Worm (Caenorhabditis elegans): ENCODE measurements around the gene B0336.7.

Gene B0336.7

DNA sequence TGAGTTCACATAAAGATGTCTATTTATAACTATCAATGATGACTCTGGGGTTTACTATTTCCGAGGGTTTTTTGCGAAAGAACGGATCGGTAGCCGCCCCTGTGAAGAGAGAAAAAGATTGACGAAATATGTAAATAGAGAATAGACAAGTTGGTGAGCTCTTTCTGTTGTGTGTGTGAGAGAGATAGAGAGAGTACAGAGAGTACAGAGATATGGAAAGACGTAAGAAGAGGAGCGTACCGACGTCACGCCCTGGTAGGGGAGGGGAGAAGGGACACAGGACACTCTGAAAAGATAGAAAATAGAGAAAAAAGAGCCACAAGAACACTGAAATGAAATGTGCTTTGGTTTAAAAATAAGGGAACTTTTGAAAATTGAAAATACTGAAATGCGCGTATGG, 8.9 kb downstream of the B0336.7 start:
- TF ChIP-seq nhr-41 (GFP tag; IDR thresholded peaks at IDR 0.05) (no peak), hlh-30 (tag; optimal IDR thresholded peaks at IDR 0.05; ENCODE audit: insufficient read depth) (peak; percentile 76), hlh-11 (tag; optimal IDR thresholded peaks at IDR 0.05) (peak; percentile 52), pqm-1 (tag; optimal IDR thresholded peaks at IDR 0.05) (no peak), ctbp-1 (GFP tag; IDR thresholded peaks at IDR 0.05) (peak; percentile 44; the same call in 1 of the 2 replicates), lir-3 (tag; optimal IDR thresholded peaks at IDR 0.05) (no peak), R02D3.7 (tag; optimal IDR thresholded peaks at IDR 0.05) (no peak), F37D6.2 (tag; optimal IDR thresholded peaks at IDR 0.05) (no peak), ceh-20 (GFP tag; IDR thresholded peaks at IDR 0.05) (no peak), mxl-3 (GFP tag; optimal IDR thresholded peaks at IDR 0.05) (no peak), lin-15B (tag; optimal IDR thresholded peaks at IDR 0.05) (no peak), dpl-1 (GFP tag; optimal IDR thresholded peaks at IDR 0.05) (peak; percentile 30), dve-1 (tag; optimal IDR thresholded peaks at IDR 0.05; ENCODE audit: insufficient read depth) (peak; percentile 73), T26A8.4 (GFP tag; IDR thresholded peaks at IDR 0.05) (peak; percentile 35; the same call in 1 of the 2 replicates), mep-1 (tag; optimal IDR thresholded peaks at IDR 0.05) (peak; percentile 66), ztf-11 (tag; optimal IDR thresholded peaks at IDR 0.05) (no peak), dmd-8 (GFP tag; IDR thresholded peaks at IDR 0.05) (no peak), F26F4.8 (GFP tag; conservative IDR thresholded peaks at IDR 0.05) (no peak), nhr-111 (GFP tag; optimal IDR thresholded peaks at IDR 0.05) (no peak), mes-2 (tag; optimal IDR thresholded peaks at IDR 0.05; ENCODE audit: poor library complexity, severe bottlenecking) (peak; percentile 47), zip-11 (GFP tag; IDR thresholded peaks at IDR 0.05) (no peak), lsy-2 (tag; optimal IDR thresholded peaks at IDR 0.05) (peak in 1 of 2 experiments; percentile 64), lin-1 (GFP tag; IDR thresholded peaks at IDR 0.05) (no peak), hmg-1.1 (GFP tag; IDR thresholded peaks at IDR 0.05) (peak; percentile 60; the same call in 1 of the 2 replicates), nhr-28 (tag; optimal IDR thresholded peaks at IDR 0.05) (peak; percentile 40), lin-29 (GFP tag; IDR thresholded peaks at IDR 0.05) (no peak), fkh-10 (GFP tag; optimal IDR thresholded peaks at IDR 0.05) (peak; percentile 91), rbr-2 (tag; optimal IDR thresholded peaks at IDR 0.05) (peak; percentile 44), D1046.2 (GFP tag; IDR thresholded peaks at IDR 0.05) (no peak), dmd-6 (GFP tag; IDR thresholded peaks at IDR 0.05) (peak; percentile 35; the same call in 1 of the 2 replicates), nhr-11 (tag; optimal IDR thresholded peaks at IDR 0.05) (no peak), Y5F2A.4 (GFP tag; optimal IDR thresholded peaks at IDR 0.05) (no peak), mdl-1 (tag; optimal IDR thresholded peaks at IDR 0.05) (peak in 1 of 2 experiments; percentile 51), aha-1 (tag) (peak; percentile 4), daf-16 (GFP tag; optimal IDR thresholded peaks at IDR 0.05) (no peak), daf-16 (tag; optimal IDR thresholded peaks at IDR 0.05) (peak; percentile 58), pha-4 (GFP tag; IDR thresholded peaks at IDR 0.05) (no peak), pha-4 (tag; optimal IDR thresholded peaks at IDR 0.05) (peak; percentile 73), tra-1 (GFP tag; IDR thresholded peaks at IDR 0.05) (no peak)

DNA sequence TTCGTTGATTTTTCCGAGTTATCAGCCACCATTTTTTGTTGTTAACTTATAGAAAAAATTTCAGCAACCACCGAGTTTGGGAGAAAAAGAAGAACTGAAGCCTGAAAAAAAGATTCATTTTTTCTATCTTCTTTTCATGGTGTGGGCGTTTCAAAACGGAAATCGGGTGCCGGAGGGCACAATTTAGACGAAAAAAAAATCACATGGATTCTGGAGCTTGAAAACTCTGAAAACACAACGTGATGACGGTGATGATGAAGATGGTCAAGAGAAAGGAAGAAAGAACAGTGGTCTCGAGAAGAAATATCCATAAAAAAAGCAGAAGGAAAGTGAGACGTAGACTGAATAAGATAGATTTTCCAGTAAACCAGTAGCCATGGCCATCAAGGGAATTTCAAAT, 13.2 kb downstream of the B0336.7 start, which contains the start of gene rcan-1:
rcan-1 (minus strand) TSS at position 101 of the 400 bp plus-strand sequence.
- TF ChIP-seq dmd-6 (GFP tag; IDR thresholded peaks at IDR 0.05) (no peak), pqm-1 (tag; optimal IDR thresholded peaks at IDR 0.05) (no peak), lsy-2 (tag; optimal IDR thresholded peaks at IDR 0.05) (no peak), ceh-32 (tag; optimal IDR thresholded peaks at IDR 0.05; ENCODE audit: poor library complexity) (no peak), gei-8 (GFP tag; optimal IDR thresholded peaks at IDR 0.05) (no peak), lin-15B (tag; optimal IDR thresholded peaks at IDR 0.05) (no peak), lin-29 (GFP tag; IDR thresholded peaks at IDR 0.05) (no peak), nhr-111 (GFP tag; optimal IDR thresholded peaks at IDR 0.05) (no peak), ceh-62 (tag; optimal IDR thresholded peaks at IDR 0.05) (no peak), set-16 (GFP tag; IDR thresholded peaks at IDR 0.05) (no peak), skn-1 (tag; optimal IDR thresholded peaks at IDR 0.05) (no peak), zip-2 (tag; optimal IDR thresholded peaks at IDR 0.05) (no peak), hlh-30 (tag; optimal IDR thresholded peaks at IDR 0.05; ENCODE audit: insufficient read depth) (no peak), rbr-2 (tag; optimal IDR thresholded peaks at IDR 0.05) (no peak), pha-4 (GFP tag; IDR thresholded peaks at IDR 0.05) (no peak), pha-4 (tag; optimal IDR thresholded peaks at IDR 0.05) (no peak), tra-1 (GFP tag; IDR thresholded peaks at IDR 0.05) (no peak), mxl-2 (GFP tag; conservative IDR thresholded peaks at IDR 0.05) (no peak)

All from whole organism, L4 larva.